Fruit fly (Drosophila melanogaster) whole organism, prepupa: ENCODE data around the gene Hayan.
A peak's percentile ranks its signal among the peaks of the same experiment; 100 is the strongest.

ENCODE experiments used
- CG32006 ChIP-seq: fragments of 200-800 bp; sonication (Bioruptor generic); optimal IDR thresholded peaks from 3 replicates; lab custom pipeline; 2017; ENCODE audit warnings: missing biosample characterization, mild to moderate bottlenecking, missing genetic modification characterization
- CG4318 ChIP-seq: fragments of 200-800 bp; sonication (Bioruptor generic); optimal IDR thresholded peaks from 3 replicates; lab custom pipeline; 2017; ENCODE audit warnings: missing biosample characterization, mild to moderate bottlenecking, missing genetic modification characterization
- CG6808 ChIP-seq: fragments of 200-800 bp; sonication (Bioruptor generic); optimal IDR thresholded peaks from 3 replicates; lab custom pipeline; 2017; ENCODE audit warnings: missing biosample characterization, missing genetic modification characterization, mild to moderate bottlenecking, moderate library complexity, missing genetic modification reagents
- CG6854 ChIP-seq: fragments of 200-800 bp; sonication (Bioruptor generic); optimal IDR thresholded peaks from 2 replicates; lab custom pipeline; 2017; ENCODE audit warnings: missing biosample characterization, mild to moderate bottlenecking, missing genetic modification characterization
- Eip78C ChIP-seq: fragments of 200-800 bp; sonication (Bioruptor generic); peaks from one replicate; lab custom pipeline; 2016; ENCODE audit warnings: missing biosample characterization, missing genetic modification characterization
- Gug ChIP-seq: fragments of 200-800 bp; sonication (Bioruptor generic); IDR thresholded peaks from 2 replicates; pipeline ENCODE4 v1.3.6; 2022; ENCODE audit warnings: missing biosample characterization, missing genetic modification characterization
- Hr4 ChIP-seq: fragments of 200-800 bp; sonication (Bioruptor generic); optimal IDR thresholded peaks from 3 replicates; lab custom pipeline; 2016; ENCODE audit warnings: missing biosample characterization, missing genetic modification characterization
- achi ChIP-seq: fragments of 200-800 bp; sonication (Bioruptor generic); optimal IDR thresholded peaks from 3 replicates; lab custom pipeline; 2016; ENCODE audit warnings: missing biosample characterization, missing genetic modification characterization
- eg ChIP-seq: fragments of 200-800 bp; sonication (Bioruptor generic); IDR thresholded peaks from 3 replicates; pipeline ENCODE4 v1.3.6; 2022; ENCODE audit warnings: missing biosample characterization, missing genetic modification characterization
- esn ChIP-seq: fragments of 200-800 bp; sonication (Bioruptor generic); optimal IDR thresholded peaks from 2 replicates; lab custom pipeline; 2016; ENCODE audit warnings: missing biosample characterization, mild to moderate bottlenecking, missing genetic modification characterization, moderate library complexity

DNA sequence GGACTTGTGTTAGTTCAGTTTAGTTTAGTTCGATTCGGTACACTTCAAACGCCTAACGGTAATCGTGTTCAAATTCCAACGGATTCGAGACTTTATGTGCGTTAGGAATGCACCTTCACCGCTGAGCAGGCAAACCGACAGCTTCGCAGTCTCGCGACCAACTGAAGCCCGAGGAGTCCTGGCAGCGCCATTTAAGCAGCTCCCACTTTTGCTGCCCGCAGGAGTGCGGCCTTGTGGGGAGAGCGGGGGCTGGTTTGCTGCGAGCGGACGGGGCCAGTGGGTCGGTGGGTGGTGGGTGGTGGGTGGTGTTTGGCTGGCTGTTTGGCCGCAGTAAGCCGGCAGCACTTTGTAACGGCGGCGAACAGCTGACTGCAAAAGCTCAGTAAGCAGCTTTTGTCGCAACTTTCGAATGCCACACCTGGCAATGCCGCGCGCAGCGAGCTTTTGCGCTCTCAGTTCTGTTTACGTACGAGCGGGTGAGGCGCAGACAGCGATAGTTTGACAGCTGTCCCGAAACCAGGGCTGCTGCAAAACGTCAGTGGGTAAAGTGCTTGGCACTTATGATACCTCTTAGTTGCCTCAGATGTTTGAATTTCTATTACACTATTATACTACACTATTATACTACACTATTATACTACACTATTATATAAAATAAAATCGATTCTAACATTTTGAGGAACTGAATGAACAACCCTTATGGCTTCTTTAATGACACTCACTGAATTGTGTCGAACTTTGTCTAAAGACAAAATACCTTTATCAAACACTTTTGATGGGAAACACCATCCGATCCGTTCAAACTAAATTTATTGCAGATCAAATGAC, 4.1 kb downstream of the Hayan start, which contains the start of gene CG32547:
- no peak for TF ChIP-seq CG6854 (GFP tag; lab: Kevin White, UChicago)
- peak; percentile 23 for TF ChIP-seq CG32006 (GFP tag; lab: Kevin White, UChicago)
- TF ChIP-seq Hr4: peak; percentile 33
- peak; percentile 15; the same call in 2 of the 3 replicates for TF ChIP-seq eg (GFP tag; lab: Robert Waterston, UW)
- TF ChIP-seq esn (GFP tag; lab: Kevin White, UChicago): peak; percentile 14
- TF ChIP-seq Gug (GFP tag; lab: Robert Waterston, UW): no peak
- TF ChIP-seq CG6808: peak; percentile 12
- peak; percentile 74 for TF ChIP-seq Eip78C (GFP tag; lab: Kevin White, UChicago)
- TF ChIP-seq achi (GFP tag; lab: Kevin White, UChicago): peak; percentile 91
- TF ChIP-seq CG4318 (GFP tag; lab: Kevin White, UChicago): no peak
